Fruit fly (Drosophila melanogaster) whole organism: ENCODE results near the gene CG34289.

Experiments used
- psq ChIP-seq: fragments of >200 bp; optimal IDR thresholded peaks from 2 replicates; lab custom pipeline; 2017
- usp ChIP-seq: fragments of >200 bp; optimal IDR thresholded peaks from 2 replicates; lab custom pipeline; 2017; ENCODE audit warnings: missing biosample characterization, missing genetic modification characterization, mixed read lengths

DNA sequence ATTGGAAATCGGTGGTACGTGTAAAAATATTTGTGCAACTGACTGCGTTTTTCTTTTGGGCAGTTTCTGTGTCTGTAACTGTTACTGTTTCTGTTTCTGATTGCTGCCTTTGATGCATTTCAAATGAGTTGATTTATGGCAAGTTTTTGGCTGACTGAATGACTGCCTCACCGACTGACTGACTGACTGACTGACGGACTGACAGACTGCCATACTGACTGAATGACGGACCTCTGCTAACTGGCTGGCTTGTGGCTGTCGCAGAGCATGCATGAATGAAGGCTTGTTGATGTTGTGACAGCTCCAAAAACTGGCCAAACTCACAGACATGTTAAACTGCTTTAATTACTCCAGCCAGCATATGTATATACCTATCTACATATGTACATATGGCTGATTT, 3.8 kb downstream of the CG34289 start:
- TF ChIP-seq usp (GFP tag; lab: Kevin White, UChicago) (no peak), psq (lab: Kevin White, UChicago) (no peak)
